Fruit fly (Drosophila melanogaster) whole organism, prepupa: ENCODE measurements around the gene CG42564.

Experiments used
- CG16779 ChIP-seq: fragments of 200-800 bp; sonication (Bioruptor generic); optimal IDR thresholded peaks from 3 replicates; lab custom pipeline; 2017; ENCODE audit warnings: missing biosample characterization, mild to moderate bottlenecking, missing genetic modification characterization
- CG6808 ChIP-seq: fragments of 200-800 bp; sonication (Bioruptor generic); optimal IDR thresholded peaks from 3 replicates; lab custom pipeline; 2017; ENCODE audit warnings: missing biosample characterization, missing genetic modification characterization, mild to moderate bottlenecking, moderate library complexity, missing genetic modification reagents
- CG6854 ChIP-seq: fragments of 200-800 bp; sonication (Bioruptor generic); optimal IDR thresholded peaks from 2 replicates; lab custom pipeline; 2017; ENCODE audit warnings: missing biosample characterization, mild to moderate bottlenecking, missing genetic modification characterization
- CG8632 ChIP-seq: fragments of 200-800 bp; sonication (Bioruptor generic); optimal IDR thresholded peaks from 3 replicates; lab custom pipeline; 2016; ENCODE audit warnings: missing biosample characterization, missing genetic modification characterization
- Lpt ChIP-seq: fragments of 200-800 bp; sonication (Bioruptor generic); optimal IDR thresholded peaks from 3 replicates; lab custom pipeline; 2016; ENCODE audit warnings: missing biosample characterization, missing genetic modification characterization
- acj6 ChIP-seq: fragments of 200-800 bp; sonication (Bioruptor generic); optimal IDR thresholded peaks from 3 replicates; lab custom pipeline; 2016; ENCODE audit warnings: missing biosample characterization, missing genetic modification characterization
- dac ChIP-seq: fragments of 200-800 bp; sonication (Bioruptor generic); optimal IDR thresholded peaks from 2 replicates; lab custom pipeline; 2017; ENCODE audit warnings: missing biosample characterization, mild to moderate bottlenecking, missing genetic modification characterization
- fd85E ChIP-seq: fragments of 200-800 bp; sonication (Bioruptor generic); optimal IDR thresholded peaks from 3 replicates; lab custom pipeline; 2016; ENCODE audit warnings: missing biosample characterization, missing genetic modification characterization
- spab ChIP-seq: fragments of 200-800 bp; sonication (Bioruptor generic); optimal IDR thresholded peaks from 2 replicates; lab custom pipeline; 2017; ENCODE audit warnings: missing biosample characterization, mild to moderate bottlenecking, missing genetic modification characterization, missing genetic modification reagents

DNA sequence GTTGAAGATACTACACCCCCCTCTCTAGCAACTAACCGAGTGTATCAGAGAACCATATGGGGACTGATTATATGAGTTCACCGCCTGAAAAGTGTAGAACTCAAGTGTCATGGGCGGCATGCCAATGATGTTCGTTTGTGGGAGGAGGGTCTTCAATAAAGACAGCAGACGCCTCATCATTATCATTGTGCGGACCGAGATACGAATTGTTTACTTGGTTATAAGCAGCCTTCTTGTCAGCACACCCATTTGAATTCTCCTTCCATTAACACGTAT is 19.9 kb downstream of the CG42564 start:
- TF ChIP-seq acj6 (GFP tag; lab: Kevin White, UChicago) (no peak), CG8632 (GFP tag; lab: Kevin White, UChicago) (no peak), CG6854 (no peak), spab (GFP tag; lab: Kevin White, UChicago) (no peak), CG16779 (no peak), CG6808 (no peak), Lpt (GFP tag; lab: Kevin White, UChicago) (no peak), dac (GFP tag; lab: Kevin White, UChicago) (no peak), fd85E (GFP tag; lab: Kevin White, UChicago) (no peak)
